Fruit fly (Drosophila melanogaster) whole organism, pupa: Measurements from ENCODE around the gene CG33777.

Source experiments
- CG10348 ChIP-seq: fragments of 200-800 bp; sonication (Bioruptor generic); IDR thresholded peaks from 2 replicates; pipeline ENCODE4 v1.3.6; 2022; ENCODE audit warnings: missing biosample characterization, missing genetic modification characterization
- CG13204 ChIP-seq: fragments of 200-800 bp; sonication (Bioruptor generic); optimal IDR thresholded peaks from 2 replicates; lab custom pipeline; 2018; ENCODE audit warnings: missing biosample characterization, mild to moderate bottlenecking, missing genetic modification characterization, moderate library complexity
- CG14655 ChIP-seq: fragments of 200-800 bp; sonication (Bioruptor generic); optimal IDR thresholded peaks from 3 replicates; lab custom pipeline; 2017; ENCODE audit warnings: mild to moderate bottlenecking, missing biosample characterization, missing genetic modification reagents, missing genetic modification characterization
- CG15710 ChIP-seq: fragments of 200-800 bp; sonication (Bioruptor generic); optimal IDR thresholded peaks from 2 replicates; lab custom pipeline; 2018; ENCODE audit warnings: missing biosample characterization, mild to moderate bottlenecking, missing genetic modification characterization, moderate library complexity
- CG17806 ChIP-seq: fragments of 200-800 bp; sonication (Bioruptor generic); optimal IDR thresholded peaks from 2 replicates; lab custom pipeline; 2018; ENCODE audit warnings: missing biosample characterization, mild to moderate bottlenecking, missing genetic modification characterization, moderate library complexity
- CG32121 ChIP-seq: fragments of 200-800 bp; sonication (Bioruptor generic); IDR thresholded peaks from 2 replicates; pipeline ENCODE4 v1.3.6; 2022; ENCODE audit warnings: missing biosample characterization, missing genetic modification characterization
- CG34367 ChIP-seq: fragments of 200-800 bp; sonication (Bioruptor generic); optimal IDR thresholded peaks from 2 replicates; lab custom pipeline; 2018; ENCODE audit warnings: missing biosample characterization, mild to moderate bottlenecking, missing genetic modification characterization
- CG8159 ChIP-seq: fragments of 200-800 bp; sonication (Bioruptor generic); optimal IDR thresholded peaks from 3 replicates; lab custom pipeline; 2018; ENCODE audit warnings: missing biosample characterization, mild to moderate bottlenecking, missing genetic modification characterization, moderate library complexity
- D1 ChIP-seq: fragments of 200-800 bp; sonication (Bioruptor generic); optimal IDR thresholded peaks from 2 replicates; lab custom pipeline; 2018; ENCODE audit warnings: missing biosample characterization, mild to moderate bottlenecking, missing genetic modification characterization, moderate library complexity
- EcR ChIP-seq: fragments of 200-800 bp; sonication (Bioruptor generic); optimal IDR thresholded peaks from 3 replicates; lab custom pipeline; 2019; ENCODE audit warnings: missing biosample characterization, missing genetic modification characterization, mild to moderate bottlenecking, moderate library complexity, missing genetic modification reagents
- Pif1B ChIP-seq: fragments of 200-800 bp; sonication (Bioruptor generic); optimal IDR thresholded peaks from 3 replicates; lab custom pipeline; 2016; ENCODE audit warnings: missing biosample characterization, missing genetic modification characterization
- fd96Ca ChIP-seq: fragments of 200-800 bp; sonication (Bioruptor generic); IDR thresholded peaks from 3 replicates; pipeline ENCODE4 v1.3.6; 2022; ENCODE audit warnings: missing biosample characterization, missing genetic modification characterization
- gl ChIP-seq: fragments of 200-800 bp; sonication (Bioruptor generic); optimal IDR thresholded peaks from 2 replicates; lab custom pipeline; 2018; ENCODE audit warnings: missing biosample characterization, mild to moderate bottlenecking, missing genetic modification characterization
- rn ChIP-seq: fragments of 200-800 bp; sonication (Bioruptor generic); IDR thresholded peaks from 2 replicates; pipeline ENCODE4 v1.3.6; 2022; ENCODE audit warnings: missing biosample characterization, missing genetic modification characterization

DNA sequence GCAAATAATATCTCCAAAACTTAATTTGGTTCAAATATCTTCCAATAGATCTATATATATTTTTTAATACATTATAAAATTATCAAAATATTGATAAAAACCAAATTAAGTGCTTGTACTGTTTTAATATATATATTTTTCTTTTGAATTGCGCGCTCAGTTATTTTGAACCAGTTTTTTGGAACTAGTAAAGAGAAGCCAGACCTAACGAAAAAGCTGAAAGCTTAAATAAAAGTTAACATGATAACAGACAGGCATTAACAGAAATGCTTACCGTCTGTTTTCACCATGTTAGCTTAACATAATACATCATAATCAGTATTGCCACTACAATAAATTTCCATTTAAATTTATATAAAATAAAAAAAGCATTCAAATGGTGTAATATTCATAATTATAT, 44.7 kb downstream of the CG33777 start:
- TF ChIP-seq CG8159 (tag; lab: Kevin White, UChicago) (no peak), rn (GFP tag; lab: Robert Waterston, UW) (no peak), CG34367 (no peak), CG13204 (GFP tag; lab: Kevin White, UChicago) (no peak), EcR (GFP tag; lab: Kevin White, UChicago) (no peak), CG10348 (GFP tag; lab: Robert Waterston, UW) (no peak), fd96Ca (no peak), CG14655 (no peak), D1 (no peak), Pif1B (GFP tag; lab: Kevin White, UChicago) (no peak), CG15710 (tag; lab: Kevin White, UChicago) (no peak), CG17806 (tag; lab: Kevin White, UChicago) (no peak), gl (tag; lab: Kevin White, UChicago) (no peak), CG32121 (GFP tag; lab: Robert Waterston, UW) (no peak)
